Worm (Caenorhabditis elegans) whole organism, L2 larva: ENCODE measurements around the gene col-90.

Experiments
- ama-1 ChIP-seq: fragments of 150-350 bp; optimal IDR thresholded peaks from 2 replicates; lab custom pipeline; 2018; ENCODE audit warnings: inconsistent platforms
- crh-2 ChIP-seq: sonication (generic microtip); optimal IDR thresholded peaks from 2 replicates; lab custom pipeline; 2017; ENCODE audit warnings: missing biosample characterization, missing genetic modification characterization
- elt-3 ChIP-seq: sonication (generic microtip); optimal IDR thresholded peaks from 2 replicates; lab custom pipeline; 2017; ENCODE audit warnings: missing biosample characterization, missing genetic modification characterization
- lin-39 ChIP-seq: fragments of 150-350 bp; optimal IDR thresholded peaks from 2 replicates; lab custom pipeline; 2014; ENCODE audit warnings: missing biosample characterization, missing genetic modification reagents, missing genetic modification characterization
- nhr-11 ChIP-seq: fragments of 150-350 bp; optimal IDR thresholded peaks from 2 replicates; lab custom pipeline; 2014; ENCODE audit warnings: missing biosample characterization, missing genetic modification characterization
- nhr-237 ChIP-seq: fragments of 150-350 bp; optimal IDR thresholded peaks from 2 replicates; lab custom pipeline; 2014; ENCODE audit warnings: missing biosample characterization, missing genetic modification characterization
- nhr-25 ChIP-seq: fragments of 150-350 bp; sonication (generic microtip); optimal IDR thresholded peaks from 3 replicates; lab custom pipeline; 2014; ENCODE audit warnings: missing biosample characterization, missing genetic modification characterization
- sma-9 ChIP-seq, 2 experiments: fragments of 150-350 bp in 1 of 2; sonication (generic microtip) in 1 of 2; optimal IDR thresholded peaks; 2 replicates each; lab custom pipeline; 2014 to 2016; ENCODE audit warnings: missing genetic modification characterization in 2 of 2, mild to moderate bottlenecking in 1 of 2, missing biosample characterization in 1 of 2, missing compliant biosample characterization in 1 of 2, missing genetic modification reagents in 1 of 2, moderate library complexity in 1 of 2
- unc-39 ChIP-seq: fragments of 150-350 bp; optimal IDR thresholded peaks from 2 replicates; lab custom pipeline; 2014; ENCODE audit warnings: missing biosample characterization, missing genetic modification characterization
- unc-62 ChIP-seq: fragments of 150-350 bp; optimal IDR thresholded peaks from 2 replicates; lab custom pipeline; 2014; ENCODE audit warnings: missing biosample characterization, missing genetic modification reagents, missing genetic modification characterization
- zag-1 ChIP-seq: fragments of 150-350 bp; optimal IDR thresholded peaks from 2 replicates; lab custom pipeline; 2014; ENCODE audit warnings: missing biosample characterization, missing genetic modification characterization
- ztf-11 ChIP-seq: sonication (generic microtip); optimal IDR thresholded peaks from 2 replicates; lab custom pipeline; 2017; ENCODE audit warnings: missing biosample characterization, missing genetic modification characterization

- TF ChIP-seq nhr-237 (tag; lab: Kevin White, UChicago) (no peak), ama-1 (no peak), elt-3 (tag; lab: Kevin White, UChicago) (no peak), unc-62 (GFP tag; lab: Kevin White, UChicago) (no peak), crh-2 (tag; lab: Kevin White, UChicago) (no peak), unc-39 (no peak), nhr-11 (tag; lab: Kevin White, UChicago) (no peak), sma-9 (GFP tag; optimal IDR thresholded peaks at IDR 0.05; lab: Kevin White, UChicago) (no peak), sma-9 (tag; optimal IDR thresholded peaks at IDR 0.05; lab: Kevin White, UChicago) (no peak), zag-1 (no peak), nhr-25 (tag; lab: Kevin White, UChicago) (no peak), ztf-11 (tag; lab: Kevin White, UChicago) (no peak), lin-39 (tag; lab: Kevin White, UChicago) (no peak)
Observed at ce11 chrIII:7937548-7937947, 11.1 kb upstream of the col-90 start, which contains the start of gene C29E4.10.
